Worm (Caenorhabditis elegans): Measurements from ENCODE around the gene B0361.11.

DNA sequence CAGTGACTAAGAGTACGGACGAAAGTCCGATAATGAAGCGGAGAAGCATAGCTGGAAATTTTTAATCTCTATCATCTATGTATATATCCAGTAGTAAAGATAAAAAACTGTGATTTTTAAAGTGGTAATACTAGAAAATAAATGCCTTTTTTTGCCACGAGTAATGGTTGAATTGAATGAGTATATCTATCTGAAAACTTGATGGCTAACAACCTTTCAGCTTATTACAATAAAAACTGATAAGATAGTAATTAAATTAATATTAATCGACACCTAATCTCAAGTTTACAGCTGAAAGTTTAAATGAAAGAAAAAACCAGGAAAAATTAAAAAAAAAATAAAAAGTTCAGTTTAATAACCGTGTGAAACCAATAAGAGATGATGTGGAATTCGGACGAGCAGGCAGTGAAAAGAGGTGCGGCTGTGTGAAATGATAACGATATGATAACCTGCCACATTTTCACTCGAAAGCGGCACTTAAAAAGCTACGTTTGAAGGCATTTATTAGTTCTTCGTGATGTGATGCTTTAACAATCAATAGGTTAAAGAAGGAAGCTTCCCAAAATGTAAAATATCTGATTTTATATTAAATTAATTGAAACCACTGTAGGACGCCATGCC, 37.6 kb downstream of the B0361.11 start, which contains the start of gene nspg-6:
- TF ChIP-seq elt-2 (tag; optimal IDR thresholded peaks at IDR 0.05) = peak; percentile 81
- TF ChIP-seq pqm-1 (tag; optimal IDR thresholded peaks at IDR 0.05) = peak; percentile 48
- TF ChIP-seq pha-4 (tag; optimal IDR thresholded peaks at IDR 0.05) = no peak
- no peak for TF ChIP-seq mdl-1 (tag; optimal IDR thresholded peaks at IDR 0.05)
- TF ChIP-seq unc-62 (GFP tag; optimal IDR thresholded peaks at IDR 0.05) = no peak
- TF ChIP-seq elt-3 (tag; optimal IDR thresholded peaks at IDR 0.05) = no peak
- no peak for TF ChIP-seq fos-1 (tag; optimal IDR thresholded peaks at IDR 0.05)
- no peak for TF ChIP-seq nhr-237 (tag; optimal IDR thresholded peaks at IDR 0.05)

Measured in whole organism, L3 larva.